Fruit fly (Drosophila melanogaster) whole organism: ENCODE data around the gene CG32388.

ENCODE experiments used
- CG8478 ChIP-seq: fragments of >200 bp; optimal IDR thresholded peaks from 2 replicates; lab custom pipeline; 2018; ENCODE audit warnings: inconsistent platforms
- Dll ChIP-seq: fragments of >200 bp; optimal IDR thresholded peaks from 2 replicates; lab custom pipeline; 2017
- EcR ChIP-seq, 2 experiments: fragments of >200 bp; optimal IDR thresholded peaks; 2 replicates each; lab custom pipeline; 2017; ENCODE audit warnings: missing biosample characterization in 2 of 2, missing genetic modification characterization in 2 of 2, missing genetic modification reagents in 2 of 2
- pan ChIP-seq: fragments of >200 bp; optimal IDR thresholded peaks from 2 replicates; lab custom pipeline; 2017
- psq ChIP-seq: fragments of >200 bp; optimal IDR thresholded peaks from 2 replicates; lab custom pipeline; 2017
- usp ChIP-seq: fragments of >200 bp; optimal IDR thresholded peaks from 2 replicates; lab custom pipeline; 2017; ENCODE audit warnings: missing biosample characterization, missing genetic modification characterization, mixed read lengths

DNA sequence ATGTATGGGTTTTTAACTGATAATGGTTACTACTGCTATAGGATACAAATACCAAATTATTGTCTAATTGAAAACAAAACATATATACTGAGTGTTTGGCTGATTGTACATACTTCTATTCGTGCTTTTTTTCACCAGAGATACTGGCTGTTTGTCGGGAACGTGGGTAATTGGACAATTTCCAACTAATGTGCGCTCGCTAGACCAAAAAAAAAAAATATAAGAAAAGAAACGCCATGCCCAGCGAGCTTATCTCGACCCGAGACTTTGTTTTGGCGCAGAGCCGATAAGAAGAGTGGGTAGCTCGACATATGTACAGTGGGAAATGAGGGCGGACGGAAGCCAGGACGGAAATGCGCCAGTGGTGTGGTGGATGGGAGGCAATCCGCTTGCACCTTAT is 21.2 kb downstream of the CG32388 start:
- TF ChIP-seq pan (no peak), CG8478 (no peak), psq (lab: Kevin White, UChicago) (no peak), Dll (no peak), EcR (GFP tag; optimal IDR thresholded peaks at IDR 0.05; lab: Kevin White, UChicago) (no peak), usp (no peak)
